Worm (Caenorhabditis elegans) whole organism, L4 larva: Measurements from ENCODE around the gene C03H5.4.

Source experiments
- ama-1 ChIP-seq: fragments of 150-350 bp; optimal IDR thresholded peaks from 2 replicates; lab custom pipeline; 2014; ENCODE audit warnings: inconsistent platforms, mixed read lengths
- ceh-82 ChIP-seq: sonication (generic microtip); optimal IDR thresholded peaks from 2 replicates; lab custom pipeline; 2017; ENCODE audit warnings: missing biosample characterization, missing genetic modification characterization
- ces-1 ChIP-seq: fragments of 150-350 bp; sonication (generic microtip); optimal IDR thresholded peaks from 4 replicates; lab custom pipeline; 2014; ENCODE audit warnings: missing biosample characterization, missing genetic modification reagents, missing genetic modification characterization
- dpl-1 ChIP-seq: fragments of 150-350 bp; optimal IDR thresholded peaks from 2 replicates; lab custom pipeline; 2014; ENCODE audit warnings: missing biosample characterization, missing genetic modification reagents, missing genetic modification characterization
- fkh-10 ChIP-seq: fragments of 150-350 bp; optimal IDR thresholded peaks from 2 replicates; lab custom pipeline; 2014; ENCODE audit warnings: missing biosample characterization, missing genetic modification reagents, missing genetic modification characterization
- hlh-11 ChIP-seq: fragments of 200-800 bp; sonication (Bioruptor generic); optimal IDR thresholded peaks from 2 replicates; lab custom pipeline; 2018; ENCODE audit warnings: mild to moderate bottlenecking, missing genetic modification characterization, missing compliant biosample characterization
- lin-13 ChIP-seq: fragments of 150-350 bp; optimal IDR thresholded peaks from 2 replicates; lab custom pipeline; 2014; ENCODE audit warnings: missing biosample characterization, missing genetic modification reagents, missing genetic modification characterization
- lir-3 ChIP-seq: sonication (generic microtip); optimal IDR thresholded peaks from 2 replicates; lab custom pipeline; 2016; ENCODE audit warnings: mild to moderate bottlenecking, missing genetic modification characterization, missing compliant biosample characterization
- nhr-25 ChIP-seq: sonication (generic microtip); optimal IDR thresholded peaks from 2 replicates; lab custom pipeline; 2017; ENCODE audit warnings: missing genetic modification characterization, mild to moderate bottlenecking, missing compliant biosample characterization, antibody characterized with exemption, moderate library complexity, borderline replicate concordance; ENCODE audit not compliant: insufficient read depth
- nhr-76 ChIP-seq: fragments of 150-350 bp; optimal IDR thresholded peaks from 2 replicates; lab custom pipeline; 2014; ENCODE audit warnings: missing biosample characterization, missing genetic modification characterization
- pha-4 ChIP-seq, 2 experiments: fragments of 150-350 bp in 1 of 2; fragments of 200-800 bp in 1 of 2; sonication (Bioruptor generic) in 1 of 2; IDR thresholded peaks in 1 of 2; optimal IDR thresholded peaks in 1 of 2; 2 replicates each; pipeline versions ENCODE4 v1.3.6 to Lab custom; 2014 to 2022; ENCODE audit warnings: missing genetic modification characterization in 2 of 2, missing genetic modification reagents in 2 of 2, missing biosample characterization in 1 of 2, missing compliant biosample characterization in 1 of 2
- pqm-1 ChIP-seq: sonication (generic microtip); optimal IDR thresholded peaks from 2 replicates; lab custom pipeline; 2017; ENCODE audit warnings: missing biosample characterization, missing genetic modification characterization

- TF ChIP-seq lin-13 (GFP tag; lab: Kevin White, UChicago): no peak
- TF ChIP-seq pha-4 (GFP tag; IDR thresholded peaks at IDR 0.05; lab: Robert Waterston, UW): no peak
- TF ChIP-seq pha-4 (tag; optimal IDR thresholded peaks at IDR 0.05; lab: Kevin White, UChicago): no peak
- TF ChIP-seq ceh-82: no peak
- TF ChIP-seq lir-3 (tag; lab: Kevin White, UChicago): no peak
- TF ChIP-seq ces-1: peak; percentile 80
- no peak for TF ChIP-seq fkh-10 (GFP tag; lab: Kevin White, UChicago)
- no peak for TF ChIP-seq pqm-1 (tag; lab: Kevin White, UChicago)
- TF ChIP-seq ama-1: no peak
- no peak for TF ChIP-seq nhr-76
- no peak for TF ChIP-seq dpl-1
- no peak for TF ChIP-seq hlh-11
- TF ChIP-seq nhr-25 (tag; lab: Kevin White, UChicago): no peak
Measured at ce11 chrII:354494-354893, 20.6 kb upstream of the C03H5.4 start.
